Worm (Caenorhabditis elegans): ENCODE results near the gene F08H9.3.

The F08H9.3 gene

ce11 chrV:14426013-14426412, 37.1 kb downstream of the F08H9.3 start:
- TF ChIP-seq T22C8.4 (GFP tag; IDR thresholded peaks at IDR 0.05): no peak
- TF ChIP-seq med-1 (GFP tag; optimal IDR thresholded peaks at IDR 0.05; ENCODE audit: insufficient read depth): no peak
- no peak for TF ChIP-seq tab-1 (GFP tag; IDR thresholded peaks at IDR 0.05)
- TF ChIP-seq flt-1 (GFP tag; IDR thresholded peaks at IDR 0.05): no peak
- no peak for TF ChIP-seq cog-1 (tag; optimal IDR thresholded peaks at IDR 0.05)
- TF ChIP-seq ztf-23 (GFP tag; IDR thresholded peaks at IDR 0.05): no peak

ce11 chrV:14424958-14425492, 38.1 kb downstream of the F08H9.3 start, which contains the start of gene rrsr-1:
Gene rrsr-1 (minus strand): TSS chrV:14425008.
- peak; percentile 65 for TF ChIP-seq med-1 (GFP tag; optimal IDR thresholded peaks at IDR 0.05; ENCODE audit: insufficient read depth)
- TF ChIP-seq ref-1 (GFP tag; conservative IDR thresholded peaks at IDR 0.05): no peak
- peak; percentile 54; the same call in 1 of the 2 replicates for TF ChIP-seq tab-1 (GFP tag; IDR thresholded peaks at IDR 0.05)
- TF ChIP-seq ztf-23 (GFP tag; IDR thresholded peaks at IDR 0.05): peak; percentile 68; the same call in 1 of the 2 replicates
- 0 out of 2 replicates have a peak, but pooled peaks have one; percentile 41 for TF ChIP-seq flt-1 (GFP tag; IDR thresholded peaks at IDR 0.05)

ce11 chrV:14423268-14423667, 39.9 kb downstream of the F08H9.3 start, which contains the start of gene rpoa-12:
Gene rpoa-12 (minus strand): TSS chrV:14423304.
- no peak for TF ChIP-seq ztf-23 (GFP tag; IDR thresholded peaks at IDR 0.05)
- TF ChIP-seq cog-1 (tag; optimal IDR thresholded peaks at IDR 0.05): no peak
- TF ChIP-seq ztf-29 (GFP tag; IDR thresholded peaks at IDR 0.05): no peak
- TF ChIP-seq ref-1 (GFP tag; conservative IDR thresholded peaks at IDR 0.05): no peak
- no peak for TF ChIP-seq med-1 (GFP tag; optimal IDR thresholded peaks at IDR 0.05; ENCODE audit: insufficient read depth)
- no peak for TF ChIP-seq tab-1 (GFP tag; IDR thresholded peaks at IDR 0.05)
- TF ChIP-seq T22C8.4 (GFP tag; IDR thresholded peaks at IDR 0.05): no peak
- no peak for TF ChIP-seq flt-1 (GFP tag; IDR thresholded peaks at IDR 0.05)
- TF ChIP-seq klf-2 (GFP tag; conservative IDR thresholded peaks at IDR 0.05): no peak

- TF ChIP-seq cog-1 (tag; optimal IDR thresholded peaks at IDR 0.05) (no peak), ztf-23 (GFP tag; IDR thresholded peaks at IDR 0.05) (no peak), med-1 (GFP tag; optimal IDR thresholded peaks at IDR 0.05; ENCODE audit: insufficient read depth) (no peak), tab-1 (GFP tag; IDR thresholded peaks at IDR 0.05) (no peak)
These were observed 40.8 kb downstream of the F08H9.3 start, which contains the start of gene pas-1 for ce11 chrV:14422317-14422716. Gene pas-1 (minus strand): TSS chrV:14422618.

ce11 chrV:14421325-14421724, 41.8 kb downstream of the F08H9.3 start, which contains the start of gene dhs-22:
Gene dhs-22 (minus strand): TSS chrV:14421440.
- no peak for TF ChIP-seq med-1 (GFP tag; optimal IDR thresholded peaks at IDR 0.05; ENCODE audit: insufficient read depth)
- TF ChIP-seq ztf-29 (GFP tag; IDR thresholded peaks at IDR 0.05): no peak
- no peak for TF ChIP-seq ztf-23 (GFP tag; IDR thresholded peaks at IDR 0.05)

ce11 chrV:14419855-14420254, 43.3 kb downstream of the F08H9.3 start:
- TF ChIP-seq flt-1 (GFP tag; IDR thresholded peaks at IDR 0.05) (no peak), cog-1 (tag; optimal IDR thresholded peaks at IDR 0.05) (no peak), ztf-29 (GFP tag; IDR thresholded peaks at IDR 0.05) (no peak), med-1 (GFP tag; optimal IDR thresholded peaks at IDR 0.05; ENCODE audit: insufficient read depth) (no peak), ref-1 (GFP tag; conservative IDR thresholded peaks at IDR 0.05) (no peak)

ce11 chrV:14417735-14418134, 45.4 kb downstream of the F08H9.3 start, which contains the start of the genes nxf-2 and set-31:
Gene nxf-2 (minus strand): TSS chrV:14417835.
Gene set-31 (plus strand): TSS chrV:14417903.
- no peak for TF ChIP-seq flt-1 (GFP tag; IDR thresholded peaks at IDR 0.05)
- no peak for TF ChIP-seq ref-1 (GFP tag; conservative IDR thresholded peaks at IDR 0.05)
- no peak for TF ChIP-seq ztf-29 (GFP tag; IDR thresholded peaks at IDR 0.05)
- TF ChIP-seq klf-2 (GFP tag; conservative IDR thresholded peaks at IDR 0.05): no peak
- TF ChIP-seq ztf-23 (GFP tag; IDR thresholded peaks at IDR 0.05): no peak
- no peak for TF ChIP-seq T22C8.4 (GFP tag; IDR thresholded peaks at IDR 0.05)
- TF ChIP-seq med-1 (GFP tag; optimal IDR thresholded peaks at IDR 0.05; ENCODE audit: insufficient read depth): no peak
- no peak for TF ChIP-seq cog-1 (tag; optimal IDR thresholded peaks at IDR 0.05)
- TF ChIP-seq tab-1 (GFP tag; IDR thresholded peaks at IDR 0.05): no peak

- TF ChIP-seq ztf-29 (GFP tag; IDR thresholded peaks at IDR 0.05) (no peak), T22C8.4 (GFP tag; IDR thresholded peaks at IDR 0.05) (no peak), klf-2 (GFP tag; conservative IDR thresholded peaks at IDR 0.05) (no peak), cog-1 (tag; optimal IDR thresholded peaks at IDR 0.05) (no peak), med-1 (GFP tag; optimal IDR thresholded peaks at IDR 0.05; ENCODE audit: insufficient read depth) (no peak), ztf-23 (GFP tag; IDR thresholded peaks at IDR 0.05) (no peak), flt-1 (GFP tag; IDR thresholded peaks at IDR 0.05) (no peak), ref-1 (GFP tag; conservative IDR thresholded peaks at IDR 0.05) (no peak), tab-1 (GFP tag; IDR thresholded peaks at IDR 0.05) (no peak)
These were observed 48.1 kb downstream of the F08H9.3 start, which contains the start of the genes nxf-1 and C15H11.11 for ce11 chrV:14414964-14415564. Gene nxf-1 (minus strand): TSS chrV:14415014. Gene C15H11.11 (plus strand): TSS chrV:14415499.

- no peak for TF ChIP-seq flt-1 (GFP tag; IDR thresholded peaks at IDR 0.05)
- TF ChIP-seq ref-1 (GFP tag; conservative IDR thresholded peaks at IDR 0.05): no peak
- no peak for TF ChIP-seq T22C8.4 (GFP tag; IDR thresholded peaks at IDR 0.05)
- TF ChIP-seq ztf-23 (GFP tag; IDR thresholded peaks at IDR 0.05): no peak
- no peak for TF ChIP-seq ztf-29 (GFP tag; IDR thresholded peaks at IDR 0.05)
- TF ChIP-seq med-1 (GFP tag; optimal IDR thresholded peaks at IDR 0.05; ENCODE audit: insufficient read depth): no peak
- no peak for TF ChIP-seq klf-2 (GFP tag; conservative IDR thresholded peaks at IDR 0.05)
- no peak for TF ChIP-seq cog-1 (tag; optimal IDR thresholded peaks at IDR 0.05)
- TF ChIP-seq tab-1 (GFP tag; IDR thresholded peaks at IDR 0.05): no peak
These were observed 49.1 kb downstream of the F08H9.3 start for ce11 chrV:14414032-14414431.

- TF ChIP-seq tab-1 (GFP tag; IDR thresholded peaks at IDR 0.05) (no peak), ztf-29 (GFP tag; IDR thresholded peaks at IDR 0.05) (no peak), ztf-23 (GFP tag; IDR thresholded peaks at IDR 0.05) (no peak), med-1 (GFP tag; optimal IDR thresholded peaks at IDR 0.05; ENCODE audit: insufficient read depth) (no peak), T22C8.4 (GFP tag; IDR thresholded peaks at IDR 0.05) (no peak), cog-1 (tag; optimal IDR thresholded peaks at IDR 0.05) (no peak), flt-1 (GFP tag; IDR thresholded peaks at IDR 0.05) (no peak), klf-2 (GFP tag; conservative IDR thresholded peaks at IDR 0.05) (no peak)
These were observed 51.1 kb downstream of the F08H9.3 start for ce11 chrV:14411989-14412388.
